Worm (Caenorhabditis elegans) whole organism, young adult: ENCODE measurements around the gene R05G9R.1.

Experiments
- B0019.2 ChIP-seq: fragments of 200-800 bp; sonication (Bioruptor generic); conservative IDR thresholded peaks from 2 replicates; pipeline ENCODE4 v1.3.6; 2022; ENCODE audit warnings: missing genetic modification reagents, missing genetic modification characterization, missing compliant biosample characterization
- C06A6.2 ChIP-seq: fragments of 200-800 bp; sonication (Bioruptor generic); conservative IDR thresholded peaks from 2 replicates; pipeline ENCODE4 v1.3.6; 2022; ENCODE audit warnings: missing genetic modification characterization, missing compliant biosample characterization
- F33H1.4 ChIP-seq: fragments of 200-800 bp; sonication (Bioruptor generic); IDR thresholded peaks from 2 replicates; pipeline ENCODE4 v1.3.6; 2022; ENCODE audit warnings: missing genetic modification reagents, missing genetic modification characterization, missing compliant biosample characterization
- F49E8.2 ChIP-seq: sonication (generic microtip); optimal IDR thresholded peaks from 3 replicates; lab custom pipeline; 2017; ENCODE audit warnings: missing genetic modification characterization, mild to moderate bottlenecking, missing compliant biosample characterization, antibody characterized with exemption, moderate library complexity; ENCODE audit not compliant: insufficient read depth
- F55B11.4 ChIP-seq: sonication (generic microtip); optimal IDR thresholded peaks from 2 replicates; lab custom pipeline; 2016; ENCODE audit warnings: missing compliant biosample characterization, missing genetic modification characterization, borderline replicate concordance; ENCODE audit not compliant: insufficient read depth
- F57C9.4 ChIP-seq: sonication (generic microtip); optimal IDR thresholded peaks from 2 replicates; lab custom pipeline; 2017; ENCODE audit warnings: mild to moderate bottlenecking, missing genetic modification characterization, missing compliant biosample characterization
- K11D2.4 ChIP-seq: fragments of 200-800 bp; sonication (Bioruptor generic); IDR thresholded peaks from 2 replicates; pipeline ENCODE4 v1.3.6; 2022; ENCODE audit warnings: missing genetic modification reagents, missing genetic modification characterization, missing compliant biosample characterization
- K12H6.12 ChIP-seq: fragments of 200-800 bp; sonication (Bioruptor generic); optimal IDR thresholded peaks from 2 replicates; lab custom pipeline; 2018; ENCODE audit warnings: mild to moderate bottlenecking, missing genetic modification characterization, missing compliant biosample characterization
- Y53F4B.3 ChIP-seq: fragments of 200-800 bp; sonication (Bioruptor generic); IDR thresholded peaks from 2 replicates; pipeline ENCODE4 v1.3.6; 2022; ENCODE audit warnings: missing genetic modification reagents, missing genetic modification characterization, missing compliant biosample characterization
- Y67H2A.10 ChIP-seq: fragments of 200-800 bp; sonication (Bioruptor generic); conservative IDR thresholded peaks from 2 replicates; pipeline ENCODE4 v1.3.6; 2022; ENCODE audit warnings: missing genetic modification reagents, missing genetic modification characterization, missing compliant biosample characterization
- akir-1 ChIP-seq: fragments of 200-800 bp; sonication (Bioruptor generic); optimal IDR thresholded peaks from 2 replicates; lab custom pipeline; 2018; ENCODE audit warnings: mild to moderate bottlenecking, missing genetic modification characterization, moderate library complexity, missing compliant biosample characterization
- aptf-3 ChIP-seq: fragments of 200-800 bp; sonication (Bioruptor generic); IDR thresholded peaks from 2 replicates; pipeline ENCODE4 v1.3.6; 2022; ENCODE audit warnings: missing genetic modification characterization, missing compliant biosample characterization
- athp-1 ChIP-seq: sonication (generic microtip); optimal IDR thresholded peaks from 2 replicates; lab custom pipeline; 2017; ENCODE audit warnings: mild to moderate bottlenecking, missing genetic modification characterization, missing compliant biosample characterization
- attf-6 ChIP-seq: fragments of 200-800 bp; sonication (Bioruptor generic); IDR thresholded peaks from 2 replicates; pipeline ENCODE4 v1.3.6; 2022; ENCODE audit warnings: missing genetic modification reagents, missing genetic modification characterization, missing compliant biosample characterization
- cebp-1 ChIP-seq, 2 experiments: fragments of 200-800 bp in 1 of 2; sonication (Bioruptor generic) in 1 of 2; sonication (generic microtip) in 1 of 2; IDR thresholded peaks in 1 of 2; optimal IDR thresholded peaks in 1 of 2; 2 replicates each; pipeline versions ENCODE4 v1.3.6 to Lab custom; 2017 to 2022; ENCODE audit warnings: missing compliant biosample characterization in 2 of 2, missing genetic modification characterization in 2 of 2, mild to moderate bottlenecking in 1 of 2, missing genetic modification reagents in 1 of 2, moderate library complexity in 1 of 2
- cebp-2 ChIP-seq: fragments of 200-800 bp; sonication (Bioruptor generic); IDR thresholded peaks from 2 replicates; pipeline ENCODE4 v1.3.6; 2022; ENCODE audit warnings: missing genetic modification characterization, missing compliant biosample characterization
- dpl-1 ChIP-seq: fragments of 150-350 bp; optimal IDR thresholded peaks from 2 replicates; lab custom pipeline; 2014; ENCODE audit warnings: missing biosample characterization, missing genetic modification reagents, missing genetic modification characterization
- egl-18 ChIP-seq: fragments of 200-800 bp; sonication (Bioruptor generic); IDR thresholded peaks from 2 replicates; pipeline ENCODE4 v1.3.6; 2022; ENCODE audit warnings: missing genetic modification reagents, missing genetic modification characterization, missing compliant biosample characterization
- egl-44 ChIP-seq: fragments of 200-800 bp; sonication (Bioruptor generic); IDR thresholded peaks from 2 replicates; pipeline ENCODE4 v1.3.6; 2022; ENCODE audit warnings: missing genetic modification reagents, missing genetic modification characterization, missing compliant biosample characterization
- egrh-3 ChIP-seq: fragments of 200-800 bp; sonication (Bioruptor generic); IDR thresholded peaks from 2 replicates; pipeline ENCODE4 v1.3.6; 2022; ENCODE audit warnings: missing genetic modification reagents, missing genetic modification characterization, missing compliant biosample characterization
- fkh-3 ChIP-seq: sonication (generic microtip); optimal IDR thresholded peaks from 2 replicates; lab custom pipeline; 2016; ENCODE audit warnings: mild to moderate bottlenecking, missing genetic modification characterization, missing compliant biosample characterization
- gei-17 ChIP-seq: fragments of 200-800 bp; sonication (Bioruptor generic); optimal IDR thresholded peaks from 2 replicates; lab custom pipeline; 2018; ENCODE audit warnings: mild to moderate bottlenecking, missing genetic modification characterization, missing compliant biosample characterization
- hlh-26 ChIP-seq: fragments of 200-800 bp; sonication (Bioruptor generic); conservative IDR thresholded peaks from 2 replicates; pipeline ENCODE4 v1.3.6; 2022; ENCODE audit warnings: missing genetic modification reagents, missing genetic modification characterization, missing compliant biosample characterization
- hmg-1.2 ChIP-seq: fragments of 200-800 bp; sonication (Bioruptor generic); IDR thresholded peaks from 2 replicates; pipeline ENCODE4 v1.3.6; 2022; ENCODE audit warnings: missing genetic modification reagents, missing genetic modification characterization, missing compliant biosample characterization
- hsf-1 ChIP-seq: fragments of 200-800 bp; sonication (Bioruptor generic); IDR thresholded peaks from 2 replicates; pipeline ENCODE4 v1.3.6; 2022; ENCODE audit warnings: missing genetic modification reagents, missing genetic modification characterization, missing compliant biosample characterization
- let-526 ChIP-seq: fragments of 200-800 bp; sonication (Bioruptor generic); IDR thresholded peaks from 2 replicates; pipeline ENCODE4 v1.3.6; 2022; ENCODE audit warnings: missing genetic modification reagents, missing genetic modification characterization, missing compliant biosample characterization
- lin-35 ChIP-seq, 3 experiments: fragments of 150-350 bp in 2 of 3; sonication (generic microtip) in 1 of 3; optimal IDR thresholded peaks; 2 replicates each; lab custom pipeline; 2014 to 2018; ENCODE audit warnings: missing biosample characterization in 3 of 3, missing genetic modification characterization in 3 of 3, missing genetic modification reagents in 3 of 3
- lin-40 ChIP-seq: sonication (generic microtip); optimal IDR thresholded peaks from 2 replicates; lab custom pipeline; 2016; ENCODE audit warnings: missing genetic modification characterization, mild to moderate bottlenecking, missing compliant biosample characterization, missing genotype, missing genetic modification reagents
- lin-54 ChIP-seq: fragments of 200-800 bp; sonication (Bioruptor generic); optimal IDR thresholded peaks from 2 replicates; lab custom pipeline; 2018; ENCODE audit warnings: mild to moderate bottlenecking, missing genetic modification characterization, missing compliant biosample characterization
- madf-8 ChIP-seq: fragments of 200-800 bp; sonication (Bioruptor generic); conservative IDR thresholded peaks from 2 replicates; pipeline ENCODE4 v1.3.6; 2022; ENCODE audit warnings: missing genetic modification reagents, missing genetic modification characterization, missing compliant biosample characterization
- mes-4 ChIP-seq: sonication (generic microtip); optimal IDR thresholded peaks from 2 replicates; lab custom pipeline; 2016; ENCODE audit warnings: missing genotype, missing genetic modification characterization, missing compliant biosample characterization
- nfyb-1 ChIP-seq: fragments of 200-800 bp; sonication (Bioruptor generic); IDR thresholded peaks from 2 replicates; pipeline ENCODE4 v1.3.6; 2022; ENCODE audit warnings: missing genetic modification reagents, missing genetic modification characterization, missing compliant biosample characterization
- nhr-120 ChIP-seq: fragments of 200-800 bp; sonication (Bioruptor generic); IDR thresholded peaks from 2 replicates; pipeline ENCODE4 v1.3.6; 2022; ENCODE audit warnings: missing genetic modification characterization, missing compliant biosample characterization
- nhr-27 ChIP-seq: fragments of 200-800 bp; sonication (Bioruptor generic); optimal IDR thresholded peaks from 2 replicates; lab custom pipeline; 2018; ENCODE audit warnings: mild to moderate bottlenecking, missing genetic modification characterization, moderate library complexity, missing compliant biosample characterization
- pbrm-1 ChIP-seq: fragments of 200-800 bp; sonication (Bioruptor generic); IDR thresholded peaks from 2 replicates; pipeline ENCODE4 v1.3.6; 2022; ENCODE audit warnings: missing genetic modification reagents, missing genetic modification characterization, missing compliant biosample characterization
- pha-4 ChIP-seq: fragments of 150-350 bp; sonication (generic microtip); optimal IDR thresholded peaks from 2 replicates; lab custom pipeline; 2014; ENCODE audit warnings: missing biosample characterization, missing genetic modification reagents, missing genetic modification characterization
- rcor-1 ChIP-seq: fragments of 200-800 bp; sonication (Bioruptor generic); IDR thresholded peaks from 2 replicates; pipeline ENCODE4 v1.3.6; 2022; ENCODE audit warnings: missing genetic modification reagents, missing genetic modification characterization, missing compliant biosample characterization
- repo-1 ChIP-seq: sonication (generic microtip); optimal IDR thresholded peaks from 2 replicates; lab custom pipeline; 2017; ENCODE audit warnings: mild to moderate bottlenecking, missing genetic modification characterization, missing compliant biosample characterization
- rpc-1 ChIP-seq, 2 experiments: fragments of 150-350 bp in 1 of 2; sonication (generic microtip) in 1 of 2; optimal IDR thresholded peaks; 2 replicates each; lab custom pipeline; 2014 to 2018; ENCODE audit warnings: missing biosample characterization in 1 of 2, missing genetic modification characterization in 1 of 2, missing genetic modification reagents in 1 of 2, missing genotype in 1 of 2
- snpc-1.3 ChIP-seq: sonication (generic microtip); optimal IDR thresholded peaks from 2 replicates; lab custom pipeline; 2017; ENCODE audit warnings: missing genetic modification characterization, mild to moderate bottlenecking, missing compliant biosample characterization, antibody characterized with exemption, moderate library complexity, missing genotype, missing genetic modification reagents; ENCODE audit not compliant: insufficient read depth
- sptf-2 ChIP-seq: fragments of 200-800 bp; sonication (Bioruptor generic); optimal IDR thresholded peaks from 2 replicates; lab custom pipeline; 2018; ENCODE audit warnings: mild to moderate bottlenecking, missing genetic modification characterization, missing compliant biosample characterization
- tlf-1 ChIP-seq: fragments of 200-800 bp; sonication (Bioruptor generic); optimal IDR thresholded peaks from 2 replicates; lab custom pipeline; 2018; ENCODE audit warnings: mild to moderate bottlenecking, missing genetic modification characterization, missing compliant biosample characterization
- xnd-1 ChIP-seq: sonication (generic microtip); optimal IDR thresholded peaks from 2 replicates; lab custom pipeline; 2016; ENCODE audit warnings: missing genotype, missing genetic modification reagents, missing genetic modification characterization, missing compliant biosample characterization
- ztf-18 ChIP-seq: sonication (generic microtip); optimal IDR thresholded peaks from 2 replicates; lab custom pipeline; 2016; ENCODE audit warnings: missing genotype, mild to moderate bottlenecking, missing genetic modification characterization, missing compliant biosample characterization
- ztf-25 ChIP-seq: fragments of 200-800 bp; sonication (Bioruptor generic); IDR thresholded peaks from 2 replicates; pipeline ENCODE4 v1.3.6; 2022; ENCODE audit warnings: missing genetic modification reagents, missing genetic modification characterization, missing compliant biosample characterization
- ztf-26 ChIP-seq: sonication (generic microtip); optimal IDR thresholded peaks from 2 replicates; lab custom pipeline; 2017; ENCODE audit warnings: missing genetic modification characterization, missing compliant biosample characterization
- ztf-28 ChIP-seq: fragments of 200-800 bp; sonication (Bioruptor generic); IDR thresholded peaks from 2 replicates; pipeline ENCODE4 v1.3.6; 2022; ENCODE audit warnings: missing genetic modification reagents, missing genetic modification characterization, missing compliant biosample characterization

R05G9R.1 gene

ce11 chrII:6491817-6492452, 21.9 kb downstream of the R05G9R.1 start, which contains the start of the genes T28D9.11 and T28D9.1 (continued):
- peak; percentile 60 for TF ChIP-seq rcor-1 (GFP tag; lab: Robert Waterston, UW)
- peak; percentile 28; the same call in 1 of the 2 replicates for TF ChIP-seq hmg-1.2 (GFP tag; lab: Robert Waterston, UW)
- no peak for TF ChIP-seq akir-1
- peak; percentile 64 for TF ChIP-seq K12H6.12 (tag; lab: Kevin White, UChicago)
- 0 out of 2 replicates have a peak, but pooled peaks have one; percentile 40 for TF ChIP-seq egl-18 (GFP tag; lab: Robert Waterston, UW)
- TF ChIP-seq egrh-3 = peak; percentile 88
- TF ChIP-seq nfyb-1 = peak; percentile 34; the same call in 1 of the 2 replicates
- TF ChIP-seq ztf-18 (tag; lab: Kevin White, UChicago) = peak; percentile 6
- peak; percentile 23; the same call in 1 of the 2 replicates for TF ChIP-seq madf-8
- no peak for TF ChIP-seq tlf-1 (GFP tag; lab: Kevin White, UChicago)
- no peak for TF ChIP-seq F55B11.4 (tag; lab: Kevin White, UChicago)
- peak; percentile 49 for TF ChIP-seq F33H1.4
- TF ChIP-seq F57C9.4 (tag; lab: Kevin White, UChicago) = no peak
- peak in 1 of 3 experiments; percentile 45 for TF ChIP-seq lin-35 (GFP tag; optimal IDR thresholded peaks at IDR 0.05; lab: Kevin White, UChicago)
- no peak for TF ChIP-seq sptf-2 (GFP tag; lab: Kevin White, UChicago)
- no peak for TF ChIP-seq hsf-1
- TF ChIP-seq xnd-1 (tag; lab: Kevin White, UChicago) = no peak
- no peak for TF ChIP-seq snpc-1.3 (tag; lab: Kevin White, UChicago)
- TF ChIP-seq pbrm-1 = 0 out of 2 replicates have a peak, but pooled peaks have one; percentile 25
- TF ChIP-seq cebp-1 (GFP tag; IDR thresholded peaks at IDR 0.05; lab: Robert Waterston, UW) = no peak; the same call in 1 of the 2 replicates
- TF ChIP-seq cebp-1 (tag; optimal IDR thresholded peaks at IDR 0.05; lab: Kevin White, UChicago) = peak; percentile 57
- no peak for TF ChIP-seq gei-17
- TF ChIP-seq nhr-27 (tag; lab: Kevin White, UChicago) = no peak
- no peak for TF ChIP-seq Y53F4B.3 (GFP tag; lab: Robert Waterston, UW)
- peak; percentile 46 for TF ChIP-seq lin-54 (GFP tag; lab: Kevin White, UChicago)
- TF ChIP-seq ztf-28 = no peak
- TF ChIP-seq cebp-2 (GFP tag; lab: Robert Waterston, UW) = no peak
- TF ChIP-seq let-526 (GFP tag; lab: Robert Waterston, UW) = no peak
- no peak for TF ChIP-seq athp-1 (tag; lab: Kevin White, UChicago)
- TF ChIP-seq mes-4 = no peak
- TF ChIP-seq aptf-3 (GFP tag; lab: Robert Waterston, UW) = no peak
- TF ChIP-seq ztf-26 (tag; lab: Kevin White, UChicago) = no peak
- no peak for TF ChIP-seq rpc-1 (optimal IDR thresholded peaks at IDR 0.05; lab: Kevin White, UChicago)
- TF ChIP-seq rpc-1 (tag; optimal IDR thresholded peaks at IDR 0.05; lab: Kevin White, UChicago) = no peak
- TF ChIP-seq C06A6.2 (GFP tag; lab: Robert Waterston, UW) = no peak
- no peak for TF ChIP-seq B0019.2 (GFP tag; lab: Robert Waterston, UW)
- no peak for TF ChIP-seq Y67H2A.10 (GFP tag; lab: Robert Waterston, UW)
- TF ChIP-seq ztf-25 = no peak
- no peak for TF ChIP-seq nhr-120
- TF ChIP-seq repo-1 (tag; lab: Kevin White, UChicago) = no peak
- TF ChIP-seq egl-44 = peak; percentile 35; the same call in 1 of the 2 replicates
- no peak for TF ChIP-seq attf-6 (GFP tag; lab: Robert Waterston, UW)
- no peak for TF ChIP-seq dpl-1 (GFP tag; lab: Kevin White, UChicago)
- no peak for TF ChIP-seq hlh-26 (GFP tag; lab: Robert Waterston, UW)
- no peak for TF ChIP-seq fkh-3
- peak; percentile 22 for TF ChIP-seq lin-40 (tag; lab: Kevin White, UChicago)
- TF ChIP-seq K11D2.4 (GFP tag; lab: Robert Waterston, UW) = peak; percentile 46; the same call in 1 of the 2 replicates
- TF ChIP-seq pha-4 (tag; lab: Kevin White, UChicago) = no peak
- no peak for TF ChIP-seq F49E8.2
